Worm (Caenorhabditis elegans) whole organism, L4/young adult: ENCODE results near the gene F35B3.7.
A peak's percentile ranks its signal among the peaks of the same experiment; 100 is the strongest.

Experiments used
- W03F9.2 ChIP-seq: fragments of 150-350 bp; optimal IDR thresholded peaks from 2 replicates; lab custom pipeline; 2014; ENCODE audit warnings: missing biosample characterization, missing genetic modification characterization
- dao-5 ChIP-seq: sonication (generic microtip); optimal IDR thresholded peaks from 2 replicates; lab custom pipeline; 2016; ENCODE audit warnings: missing genotype, missing genetic modification characterization, moderate library complexity, missing compliant biosample characterization
- him-1 ChIP-seq: sonication (generic microtip); optimal IDR thresholded peaks from 2 replicates; lab custom pipeline; 2016; ENCODE audit warnings: missing genotype, missing genetic modification reagents, missing genetic modification characterization, missing compliant biosample characterization

Gene F35B3.7

ce11 chrX:17054121-17054520 is 11.2 kb upstream of the F35B3.7 start:
- TF ChIP-seq dao-5 (tag; lab: Kevin White, UChicago) (no peak), him-1 (tag; lab: Kevin White, UChicago) (no peak), W03F9.2 (tag; lab: Kevin White, UChicago) (no peak)

ce11 chrX:17045529-17045928 is 2.7 kb upstream of the F35B3.7 start, which contains the start of gene C30G4.2:
TSS of gene C30G4.2 (minus strand) at chrX:17045629.
- TF ChIP-seq W03F9.2 (tag; lab: Kevin White, UChicago) (no peak), him-1 (tag; lab: Kevin White, UChicago) (no peak), dao-5 (tag; lab: Kevin White, UChicago) (no peak)

- no peak for TF ChIP-seq him-1 (tag; lab: Kevin White, UChicago)
- TF ChIP-seq dao-5 (tag; lab: Kevin White, UChicago): no peak
Observed at ce11 chrX:17041571-17041970, 1.3 kb downstream of the F35B3.7 start.

ce11 chrX:17038616-17039015 is 4.3 kb downstream of the F35B3.7 start:
- TF ChIP-seq him-1 (tag; lab: Kevin White, UChicago) (no peak), dao-5 (tag; lab: Kevin White, UChicago) (no peak), W03F9.2 (tag; lab: Kevin White, UChicago) (no peak)

ce11 chrX:17034773-17035172 is 8.1 kb downstream of the F35B3.7 start:
- no peak for TF ChIP-seq him-1 (tag; lab: Kevin White, UChicago)

- TF ChIP-seq him-1 (tag; lab: Kevin White, UChicago) (no peak), W03F9.2 (tag; lab: Kevin White, UChicago) (no peak), dao-5 (tag; lab: Kevin White, UChicago) (no peak)
Observed at ce11 chrX:17034193-17034592, 8.7 kb downstream of the F35B3.7 start.

- TF ChIP-seq W03F9.2 (tag; lab: Kevin White, UChicago): no peak
- TF ChIP-seq him-1 (tag; lab: Kevin White, UChicago): peak; percentile 22
- TF ChIP-seq dao-5 (tag; lab: Kevin White, UChicago): no peak
Observed at ce11 chrX:17030169-17030914, 12.5 kb downstream of the F35B3.7 start, which contains the start of gene ptrn-1. TSS of gene ptrn-1 (minus strand) at chrX:17030219.

- no peak for TF ChIP-seq him-1 (tag; lab: Kevin White, UChicago)
- no peak for TF ChIP-seq W03F9.2 (tag; lab: Kevin White, UChicago)
- no peak for TF ChIP-seq dao-5 (tag; lab: Kevin White, UChicago)
Observed at ce11 chrX:17020858-17021257, 22.0 kb downstream of the F35B3.7 start, which contains the start of gene F35B3.4. TSS of gene F35B3.4 (minus strand) at chrX:17020958.

ce11 chrX:17019098-17019497 is 23.8 kb downstream of the F35B3.7 start:
- TF ChIP-seq dao-5 (tag; lab: Kevin White, UChicago) (no peak), W03F9.2 (tag; lab: Kevin White, UChicago) (no peak), him-1 (tag; lab: Kevin White, UChicago) (no peak)

ce11 chrX:17013162-17013561 is 29.7 kb downstream of the F35B3.7 start, which contains the start of gene F35B3.3:
TSS of gene F35B3.3 (plus strand) at chrX:17013462.
- TF ChIP-seq dao-5 (tag; lab: Kevin White, UChicago): no peak
- TF ChIP-seq him-1 (tag; lab: Kevin White, UChicago): no peak
- no peak for TF ChIP-seq W03F9.2 (tag; lab: Kevin White, UChicago)

ce11 chrX:17006843-17007242 is 36.0 kb downstream of the F35B3.7 start:
- no peak for TF ChIP-seq W03F9.2 (tag; lab: Kevin White, UChicago)
- TF ChIP-seq him-1 (tag; lab: Kevin White, UChicago): no peak

- TF ChIP-seq W03F9.2 (tag; lab: Kevin White, UChicago) (no peak), dao-5 (tag; lab: Kevin White, UChicago) (no peak), him-1 (tag; lab: Kevin White, UChicago) (no peak)
Observed at ce11 chrX:17003473-17004123, 39.3 kb downstream of the F35B3.7 start.

ce11 chrX:17002149-17002548 is 40.7 kb downstream of the F35B3.7 start:
- no peak for TF ChIP-seq dao-5 (tag; lab: Kevin White, UChicago)
- TF ChIP-seq W03F9.2 (tag; lab: Kevin White, UChicago): no peak
- TF ChIP-seq him-1 (tag; lab: Kevin White, UChicago): no peak

ce11 chrX:16999649-17000048 is 43.2 kb downstream of the F35B3.7 start:
- TF ChIP-seq W03F9.2 (tag; lab: Kevin White, UChicago): no peak
- TF ChIP-seq dao-5 (tag; lab: Kevin White, UChicago): no peak
- no peak for TF ChIP-seq him-1 (tag; lab: Kevin White, UChicago)
